Worm (Caenorhabditis elegans) whole organism, early embryonic: ENCODE data around the gene fat-1.
A peak's percentile ranks its signal among the peaks of the same experiment; 100 is the strongest.

Experiments
- F13C5.2 ChIP-seq: sonication (generic microtip); optimal IDR thresholded peaks from 2 replicates; lab custom pipeline; 2017; ENCODE audit warnings: mild to moderate bottlenecking, missing genetic modification characterization, inconsistent platforms, missing compliant biosample characterization
- ama-1 ChIP-seq: fragments of 150-350 bp; optimal IDR thresholded peaks from 2 replicates; lab custom pipeline; 2014
- flt-1 ChIP-seq: fragments of 200-800 bp; sonication (Bioruptor generic); IDR thresholded peaks from 2 replicates; pipeline ENCODE4 v1.3.6; 2022; ENCODE audit warnings: missing genetic modification characterization, missing compliant biosample characterization
- hnd-1 ChIP-seq: sonication (generic microtip); optimal IDR thresholded peaks from 2 replicates; lab custom pipeline; 2016; ENCODE audit warnings: missing genetic modification characterization, missing compliant biosample characterization
- pes-1 ChIP-seq: fragments of 200-800 bp; sonication (Bioruptor generic); IDR thresholded peaks from 2 replicates; pipeline ENCODE4 v1.3.6; 2022; ENCODE audit warnings: missing genetic modification reagents, missing genetic modification characterization, missing compliant biosample characterization
- scrt-1 ChIP-seq: fragments of 200-800 bp; sonication (Bioruptor generic); IDR thresholded peaks from 2 replicates; pipeline ENCODE4 v1.3.6; 2022; ENCODE audit warnings: missing genetic modification characterization, missing compliant biosample characterization
- sea-1 ChIP-seq: fragments of 200-800 bp; sonication (Bioruptor generic); conservative IDR thresholded peaks from 2 replicates; pipeline ENCODE4 v1.3.6; 2022; ENCODE audit warnings: missing genetic modification characterization, missing compliant biosample characterization
- tbx-37 ChIP-seq: fragments of 200-800 bp; sonication (Bioruptor generic); conservative IDR thresholded peaks from 2 replicates; pipeline ENCODE4 v1.3.6; 2022; ENCODE audit warnings: missing genetic modification reagents, missing genetic modification characterization, missing compliant biosample characterization

DNA sequence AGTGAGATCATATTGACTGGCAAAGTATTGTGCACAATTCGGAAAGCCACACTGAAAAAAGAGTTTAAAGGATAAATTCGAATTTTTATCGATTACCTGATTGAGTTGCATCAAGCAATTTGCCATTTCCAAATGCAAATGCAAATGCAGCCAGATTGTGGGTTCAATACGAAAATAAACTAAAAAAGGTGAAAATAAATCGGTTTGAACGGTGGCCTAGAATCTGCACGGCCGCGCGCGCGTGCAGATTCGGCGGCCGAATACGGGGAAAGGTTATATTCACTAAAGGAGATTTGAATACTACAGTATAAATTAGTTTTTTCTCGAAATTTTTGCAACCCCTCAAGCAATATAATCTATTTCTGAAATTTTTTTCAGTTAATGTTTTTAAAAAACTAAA lies 26.1 kb upstream of the fat-1 start, which contains the start of gene Y67H2A.10:
- TF ChIP-seq flt-1 (GFP tag; lab: Robert Waterston, UW) (no peak), sea-1 (GFP tag; lab: Robert Waterston, UW) (no peak), F13C5.2 (tag; lab: Kevin White, UChicago) (peak; percentile 42), ama-1 (lab: Kevin White, UChicago) (no peak), pes-1 (0 out of 2 replicates have a peak, but pooled peaks have one; percentile 9), scrt-1 (GFP tag; lab: Robert Waterston, UW) (no peak), tbx-37 (GFP tag; lab: Robert Waterston, UW) (0 out of 2 replicates have a peak, but pooled peaks have one; percentile 27), hnd-1 (tag; lab: Kevin White, UChicago) (no peak)
